Worm (Caenorhabditis elegans) whole organism, L1 larva: ENCODE results near the gene srd-58.

ENCODE experiments used
- C34B4.2 ChIP-seq: sonication (generic microtip); optimal IDR thresholded peaks from 2 replicates; lab custom pipeline; 2017; ENCODE audit warnings: mild to moderate bottlenecking, missing genetic modification characterization, missing compliant biosample characterization
- ama-1 ChIP-seq: fragments of 150-350 bp; optimal IDR thresholded peaks from 2 replicates; lab custom pipeline; 2014
- ces-1 ChIP-seq: fragments of 150-350 bp; optimal IDR thresholded peaks from 2 replicates; lab custom pipeline; 2014; ENCODE audit warnings: missing biosample characterization, missing genetic modification reagents, missing genetic modification characterization
- dpl-1 ChIP-seq, 3 experiments: fragments of 150-350 bp in 2 of 3; sonication (generic microtip) in 1 of 3; optimal IDR thresholded peaks; 2 replicates each; lab custom pipeline; 2014 to 2017; ENCODE audit warnings: missing biosample characterization in 3 of 3, missing genetic modification characterization in 3 of 3, missing genetic modification reagents in 3 of 3
- efl-1 ChIP-seq, 4 experiments: fragments of 150-350 bp; optimal IDR thresholded peaks in 3 of 4; peaks in 1 of 4; 1 replicate in 1 of 4; 2 replicates in 3 of 4; lab custom pipeline; 2014; ENCODE audit warnings: missing biosample characterization in 2 of 4, missing genetic modification characterization in 2 of 4, missing genetic modification reagents in 2 of 4
- elt-2 ChIP-seq: sonication (generic microtip); optimal IDR thresholded peaks from 2 replicates; lab custom pipeline; 2016; ENCODE audit warnings: missing genetic modification characterization, mild to moderate bottlenecking, inconsistent platforms, missing compliant biosample characterization, missing genetic modification reagents
- fos-1 ChIP-seq: fragments of 150-350 bp; optimal IDR thresholded peaks from 2 replicates; lab custom pipeline; 2014; ENCODE audit warnings: missing biosample characterization, missing genetic modification characterization
- grh-1 ChIP-seq: fragments of 200-800 bp; sonication (Bioruptor generic); IDR thresholded peaks from 2 replicates; pipeline ENCODE4 v1.3.6; 2022; ENCODE audit warnings: missing genetic modification reagents, missing genetic modification characterization, missing compliant biosample characterization
- jun-1 ChIP-seq: fragments of 150-350 bp; optimal IDR thresholded peaks from 2 replicates; lab custom pipeline; 2014; ENCODE audit warnings: missing biosample characterization, missing genetic modification reagents, missing genetic modification characterization
- lin-14 ChIP-seq: fragments of 200-800 bp; sonication (Bioruptor generic); optimal IDR thresholded peaks from 2 replicates; lab custom pipeline; 2018; ENCODE audit warnings: mild to moderate bottlenecking, missing genetic modification characterization, moderate library complexity, missing compliant biosample characterization
- lin-35 ChIP-seq, 2 experiments: fragments of 150-350 bp; optimal IDR thresholded peaks; 2 replicates each; lab custom pipeline; 2014; ENCODE audit warnings: missing biosample characterization in 2 of 2, missing genetic modification characterization in 2 of 2, missing genetic modification reagents in 2 of 2
- mdl-1 ChIP-seq, 2 experiments: fragments of 150-350 bp; optimal IDR thresholded peaks; 2 replicates each; lab custom pipeline; 2014 to 2017; ENCODE audit warnings: missing biosample characterization in 2 of 2, missing genetic modification characterization in 2 of 2, inconsistent platforms in 1 of 2
- mep-1 ChIP-seq: fragments of 150-350 bp; optimal IDR thresholded peaks from 2 replicates; lab custom pipeline; 2014; ENCODE audit warnings: missing biosample characterization, missing genetic modification characterization
- nhr-12 ChIP-seq: sonication (generic microtip); optimal IDR thresholded peaks from 2 replicates; lab custom pipeline; 2017; ENCODE audit warnings: missing biosample characterization, missing genetic modification characterization
- nhr-19 ChIP-seq: fragments of 200-800 bp; sonication (Bioruptor generic); conservative IDR thresholded peaks from 2 replicates; pipeline ENCODE4 v1.3.6; 2022; ENCODE audit warnings: missing genetic modification characterization, missing compliant biosample characterization
- nhr-20 ChIP-seq: sonication (generic microtip); optimal IDR thresholded peaks from 2 replicates; lab custom pipeline; 2016; ENCODE audit warnings: mild to moderate bottlenecking, missing genetic modification characterization, missing compliant biosample characterization
- nhr-71 ChIP-seq: sonication (generic microtip); optimal IDR thresholded peaks from 2 replicates; lab custom pipeline; 2016; ENCODE audit warnings: mild to moderate bottlenecking, missing genetic modification characterization, moderate library complexity, missing compliant biosample characterization
- nhr-77 ChIP-seq: fragments of 150-350 bp; optimal IDR thresholded peaks from 2 replicates; lab custom pipeline; 2014; ENCODE audit warnings: missing biosample characterization, missing genetic modification characterization
- nhr-90 ChIP-seq: sonication (generic microtip); optimal IDR thresholded peaks from 2 replicates; lab custom pipeline; 2016; ENCODE audit warnings: mild to moderate bottlenecking, missing genetic modification characterization, missing compliant biosample characterization; ENCODE audit not compliant: poor library complexity
- skn-1 ChIP-seq: fragments of 150-350 bp; optimal IDR thresholded peaks from 2 replicates; lab custom pipeline; 2014; ENCODE audit warnings: missing biosample characterization, missing genetic modification characterization
- snpc-4 ChIP-seq: fragments of 150-350 bp; optimal IDR thresholded peaks from 2 replicates; lab custom pipeline; 2014; ENCODE audit warnings: missing biosample characterization, missing genetic modification characterization
- swsn-7 ChIP-seq: sonication (generic microtip); optimal IDR thresholded peaks from 2 replicates; lab custom pipeline; 2016; ENCODE audit warnings: missing genetic modification characterization, missing compliant biosample characterization
- unc-130 ChIP-seq: fragments of 150-350 bp; optimal IDR thresholded peaks from 2 replicates; lab custom pipeline; 2017; ENCODE audit warnings: missing biosample characterization, missing genetic modification characterization, inconsistent platforms
- unc-86 ChIP-seq: sonication (generic microtip); optimal IDR thresholded peaks from 2 replicates; lab custom pipeline; 2016; ENCODE audit warnings: missing genetic modification characterization, missing compliant biosample characterization
- unc-98 ChIP-seq: fragments of 200-800 bp; sonication (Bioruptor generic); IDR thresholded peaks from 2 replicates; pipeline ENCODE4 v1.3.6; 2022; ENCODE audit warnings: missing genetic modification characterization, missing compliant biosample characterization

Gene srd-58

ce11 chrII:7238248-7238647 lies 33.4 kb upstream of the srd-58 start, which contains the start of gene aqp-1:
Gene aqp-1, minus strand, starts transcription at chrII:7238349.
- TF ChIP-seq nhr-19: peak; percentile 68
- TF ChIP-seq ama-1: no peak
- peak; percentile 95 for TF ChIP-seq elt-2 (tag; lab: Kevin White, UChicago)
- TF ChIP-seq nhr-71 (tag; lab: Kevin White, UChicago): peak; percentile 16
- peak in 1 of 2 experiments; percentile 53 for TF ChIP-seq lin-35 (GFP tag; optimal IDR thresholded peaks at IDR 0.05; lab: Kevin White, UChicago)
- peak in 1 of 2 experiments; percentile 2 for TF ChIP-seq mdl-1 (tag; optimal IDR thresholded peaks at IDR 0.05; lab: Kevin White, UChicago)
- no peak for TF ChIP-seq efl-1 (optimal IDR thresholded peaks at IDR 0.05; lab: Kevin White, UChicago)
- TF ChIP-seq efl-1 (GFP tag; optimal IDR thresholded peaks at IDR 0.05 in 1 of 2; lab: Kevin White, UChicago): peak in 1 of 2 experiments; percentile 87
- peak; percentile 23 for TF ChIP-seq nhr-20 (tag; lab: Kevin White, UChicago)
- no peak for TF ChIP-seq ces-1

ce11 chrII:7236937-7237336 lies 32.1 kb upstream of the srd-58 start:
- no peak for TF ChIP-seq efl-1 (optimal IDR thresholded peaks at IDR 0.05; lab: Kevin White, UChicago)
- TF ChIP-seq efl-1 (GFP tag; optimal IDR thresholded peaks at IDR 0.05 in 1 of 2; lab: Kevin White, UChicago): peak in 1 of 2 experiments; percentile 33
- TF ChIP-seq elt-2 (tag; lab: Kevin White, UChicago): peak; percentile 8
- no peak for TF ChIP-seq unc-98 (GFP tag; lab: Robert Waterston, UW)
- TF ChIP-seq nhr-71 (tag; lab: Kevin White, UChicago): peak; percentile 2
- no peak for TF ChIP-seq fos-1 (tag; lab: Kevin White, UChicago)
- TF ChIP-seq lin-35 (GFP tag; optimal IDR thresholded peaks at IDR 0.05; lab: Kevin White, UChicago): peak in 1 of 2 experiments; percentile 17
- TF ChIP-seq, all 84 proteins: peak for 4

ce11 chrII:7233274-7233673 lies 28.4 kb upstream of the srd-58 start:
- TF ChIP-seq C34B4.2 (tag; lab: Kevin White, UChicago) (no peak), nhr-12 (no peak), elt-2 (tag; lab: Kevin White, UChicago) (peak; percentile 32), lin-35 (GFP tag; optimal IDR thresholded peaks at IDR 0.05; lab: Kevin White, UChicago) (peak in 1 of 2 experiments; percentile 4), efl-1 (optimal IDR thresholded peaks at IDR 0.05; lab: Kevin White, UChicago) (no peak), efl-1 (GFP tag; optimal IDR thresholded peaks at IDR 0.05 in 1 of 2; lab: Kevin White, UChicago) (peak in 1 of 2 experiments; percentile 65)
- TF ChIP-seq, all 84 proteins: peak for 3

- TF ChIP-seq lin-14 (GFP tag; lab: Kevin White, UChicago) (peak; percentile 1), nhr-20 (tag; lab: Kevin White, UChicago) (no peak), elt-2 (tag; lab: Kevin White, UChicago) (peak; percentile 66)
- TF ChIP-seq, all 84 proteins: peak for 2
Measured at ce11 chrII:7232517-7232916, 27.7 kb upstream of the srd-58 start, which contains the start of gene ctsa-3.1. Gene ctsa-3.1, plus strand, starts transcription at chrII:7232853.

ce11 chrII:7231951-7232350 lies 27.1 kb upstream of the srd-58 start:
- TF ChIP-seq efl-1 (optimal IDR thresholded peaks at IDR 0.05; lab: Kevin White, UChicago): no peak
- TF ChIP-seq efl-1 (GFP tag; optimal IDR thresholded peaks at IDR 0.05 in 1 of 2; lab: Kevin White, UChicago): peak in 1 of 2 experiments; percentile 54
- TF ChIP-seq unc-130 (tag; lab: Kevin White, UChicago): no peak
- no peak for TF ChIP-seq nhr-77 (tag; lab: Kevin White, UChicago)
- TF ChIP-seq snpc-4 (tag; lab: Kevin White, UChicago): peak; percentile 90
- no peak for TF ChIP-seq jun-1
- TF ChIP-seq swsn-7 (tag; lab: Kevin White, UChicago): no peak

- TF ChIP-seq efl-1 (optimal IDR thresholded peaks at IDR 0.05; lab: Kevin White, UChicago): no peak
- peak in 1 of 2 experiments; percentile 1 for TF ChIP-seq efl-1 (GFP tag; optimal IDR thresholded peaks at IDR 0.05 in 1 of 2; lab: Kevin White, UChicago)
- peak; percentile 5 for TF ChIP-seq mep-1 (tag; lab: Kevin White, UChicago)
- TF ChIP-seq dpl-1 (GFP tag; optimal IDR thresholded peaks at IDR 0.05; lab: Kevin White, UChicago): no peak
- no peak for TF ChIP-seq nhr-90 (tag; lab: Kevin White, UChicago)
- 0 out of 2 replicates have a peak, but pooled peaks have one; percentile 9 for TF ChIP-seq grh-1 (GFP tag; lab: Robert Waterston, UW)
- TF ChIP-seq nhr-19: no peak
- no peak for TF ChIP-seq unc-86 (tag; lab: Kevin White, UChicago)
- TF ChIP-seq skn-1 (tag; lab: Kevin White, UChicago): no peak
Measured at ce11 chrII:7230684-7231083, 25.8 kb upstream of the srd-58 start.
